Fruit fly (Drosophila melanogaster): ENCODE measurements around the gene Mi-2.

- TF ChIP-seq Myc (optimal IDR thresholded peaks at IDR 0.05) (no peak), fru (GFP tag; optimal IDR thresholded peaks at IDR 0.05) (no peak), Vsx2 (GFP tag; optimal IDR thresholded peaks at IDR 0.05; ENCODE audit: partially characterized antibody) (no peak), Sp1 (GFP tag; optimal IDR thresholded peaks at IDR 0.05) (no peak), GATAd (GFP tag; optimal IDR thresholded peaks at IDR 0.05) (no peak), br (GFP tag; optimal IDR thresholded peaks at IDR 0.05) (no peak), Dfd (GFP tag; optimal IDR thresholded peaks at IDR 0.05) (no peak), usp (GFP tag; optimal IDR thresholded peaks at IDR 0.05) (no peak), Jra (GFP tag; optimal IDR thresholded peaks at IDR 0.05) (no peak), woc (GFP tag; optimal IDR thresholded peaks at IDR 0.05) (no peak), pan (optimal IDR thresholded peaks at IDR 0.05) (no peak), psq (GFP tag; optimal IDR thresholded peaks at IDR 0.05) (no peak), lola (GFP tag; optimal IDR thresholded peaks at IDR 0.05) (no peak), dmrt93B (GFP tag; optimal IDR thresholded peaks at IDR 0.05) (no peak)
Observed at dm6 chr3L:19845907-19846301, 64.1 kb downstream of the Mi-2 start.

Data from whole organism, wandering third instar larva.